Worm (Caenorhabditis elegans) whole organism, L1 larva: ENCODE data around the gene B0496.2.

Experiments
- C16A3.4 ChIP-seq: fragments of 150-350 bp; optimal IDR thresholded peaks from 2 replicates; lab custom pipeline; 2014; ENCODE audit warnings: missing biosample characterization, missing genetic modification characterization
- aha-1 ChIP-seq: fragments of 150-350 bp; optimal IDR thresholded peaks from 2 replicates; lab custom pipeline; 2014; ENCODE audit warnings: missing biosample characterization, missing genetic modification characterization
- alr-1 ChIP-seq: fragments of 200-800 bp; sonication (Bioruptor generic); optimal IDR thresholded peaks from 2 replicates; lab custom pipeline; 2018; ENCODE audit warnings: borderline replicate concordance, mild to moderate bottlenecking, missing genetic modification characterization, missing compliant biosample characterization
- ceh-88 ChIP-seq: fragments of 200-800 bp; sonication (Bioruptor generic); IDR thresholded peaks from 2 replicates; pipeline ENCODE4 v1.3.6; 2022; ENCODE audit warnings: missing genetic modification characterization, missing compliant biosample characterization
- dsc-1 ChIP-seq: sonication (generic microtip); optimal IDR thresholded peaks from 2 replicates; lab custom pipeline; 2016; ENCODE audit warnings: mild to moderate bottlenecking, missing genetic modification characterization, missing compliant biosample characterization
- efl-1 ChIP-seq, 4 experiments: fragments of 150-350 bp; optimal IDR thresholded peaks in 3 of 4; peaks in 1 of 4; 1 replicate in 1 of 4; 2 replicates in 3 of 4; lab custom pipeline; 2014; ENCODE audit warnings: missing biosample characterization in 2 of 4, missing genetic modification characterization in 2 of 4, missing genetic modification reagents in 2 of 4
- efl-3 ChIP-seq: fragments of 200-800 bp; sonication (Bioruptor generic); optimal IDR thresholded peaks from 2 replicates; lab custom pipeline; 2018; ENCODE audit warnings: mild to moderate bottlenecking, missing genetic modification characterization, missing compliant biosample characterization
- egl-27 ChIP-seq, 2 experiments: fragments of 150-350 bp in 1 of 2; sonication (generic microtip); optimal IDR thresholded peaks; 3 replicates each; lab custom pipeline; 2017 to 2018; ENCODE audit warnings: missing biosample characterization in 2 of 2, missing genetic modification characterization in 2 of 2, missing genetic modification reagents in 2 of 2
- elt-2 ChIP-seq: sonication (generic microtip); optimal IDR thresholded peaks from 2 replicates; lab custom pipeline; 2016; ENCODE audit warnings: missing genetic modification characterization, mild to moderate bottlenecking, inconsistent platforms, missing compliant biosample characterization, missing genetic modification reagents
- fkh-10 ChIP-seq: sonication (generic microtip); optimal IDR thresholded peaks from 2 replicates; lab custom pipeline; 2017; ENCODE audit warnings: missing biosample characterization, missing genetic modification reagents, missing genetic modification characterization
- grh-1 ChIP-seq: fragments of 200-800 bp; sonication (Bioruptor generic); IDR thresholded peaks from 2 replicates; pipeline ENCODE4 v1.3.6; 2022; ENCODE audit warnings: missing genetic modification reagents, missing genetic modification characterization, missing compliant biosample characterization
- isw-1 ChIP-seq: fragments of 200-800 bp; sonication (Bioruptor generic); IDR thresholded peaks from 2 replicates; pipeline ENCODE4 v1.3.6; 2022; ENCODE audit warnings: missing genetic modification characterization, missing compliant biosample characterization
- jun-1 ChIP-seq: fragments of 150-350 bp; optimal IDR thresholded peaks from 2 replicates; lab custom pipeline; 2014; ENCODE audit warnings: missing biosample characterization, missing genetic modification reagents, missing genetic modification characterization
- lin-14 ChIP-seq: fragments of 200-800 bp; sonication (Bioruptor generic); optimal IDR thresholded peaks from 2 replicates; lab custom pipeline; 2018; ENCODE audit warnings: mild to moderate bottlenecking, missing genetic modification characterization, moderate library complexity, missing compliant biosample characterization
- lin-35 ChIP-seq, 2 experiments: fragments of 150-350 bp; optimal IDR thresholded peaks; 2 replicates each; lab custom pipeline; 2014; ENCODE audit warnings: missing biosample characterization in 2 of 2, missing genetic modification characterization in 2 of 2, missing genetic modification reagents in 2 of 2
- lir-3 ChIP-seq: sonication (generic microtip); optimal IDR thresholded peaks from 2 replicates; lab custom pipeline; 2016; ENCODE audit warnings: mild to moderate bottlenecking, missing genetic modification characterization, moderate library complexity, missing compliant biosample characterization; ENCODE audit not compliant: poor library complexity
- lsy-2 ChIP-seq, 2 experiments: fragments of 150-350 bp; optimal IDR thresholded peaks; 2 replicates each; lab custom pipeline; 2014; ENCODE audit warnings: missing biosample characterization in 2 of 2, missing genetic modification characterization in 2 of 2
- mab-9 ChIP-seq: fragments of 200-800 bp; sonication (Bioruptor generic); IDR thresholded peaks from 2 replicates; pipeline ENCODE4 v1.3.6; 2022; ENCODE audit warnings: missing genetic modification reagents, missing genetic modification characterization, missing compliant biosample characterization
- mef-2 ChIP-seq: fragments of 150-350 bp; optimal IDR thresholded peaks from 2 replicates; lab custom pipeline; 2014; ENCODE audit warnings: missing biosample characterization, missing genetic modification characterization
- mep-1 ChIP-seq: fragments of 150-350 bp; optimal IDR thresholded peaks from 2 replicates; lab custom pipeline; 2014; ENCODE audit warnings: missing biosample characterization, missing genetic modification characterization
- nhr-19 ChIP-seq: fragments of 200-800 bp; sonication (Bioruptor generic); conservative IDR thresholded peaks from 2 replicates; pipeline ENCODE4 v1.3.6; 2022; ENCODE audit warnings: missing genetic modification characterization, missing compliant biosample characterization
- nhr-20 ChIP-seq: sonication (generic microtip); optimal IDR thresholded peaks from 2 replicates; lab custom pipeline; 2016; ENCODE audit warnings: mild to moderate bottlenecking, missing genetic modification characterization, missing compliant biosample characterization
- nhr-47 ChIP-seq: sonication (generic microtip); optimal IDR thresholded peaks from 2 replicates; lab custom pipeline; 2016; ENCODE audit warnings: mild to moderate bottlenecking, missing genetic modification characterization, moderate library complexity, missing compliant biosample characterization
- nhr-71 ChIP-seq: sonication (generic microtip); optimal IDR thresholded peaks from 2 replicates; lab custom pipeline; 2016; ENCODE audit warnings: mild to moderate bottlenecking, missing genetic modification characterization, moderate library complexity, missing compliant biosample characterization
- nhr-85 ChIP-seq: sonication (generic microtip); peaks from one replicate; lab custom pipeline; 2016; ENCODE audit warnings: missing genetic modification characterization, inconsistent platforms, missing compliant biosample characterization
- pag-3 ChIP-seq: sonication (generic microtip); optimal IDR thresholded peaks from 2 replicates; lab custom pipeline; 2017; ENCODE audit warnings: missing genetic modification characterization, mild to moderate bottlenecking, missing compliant biosample characterization, antibody characterized with exemption, borderline replicate concordance; ENCODE audit not compliant: insufficient read depth
- pax-3 ChIP-seq: fragments of 200-800 bp; sonication (Bioruptor generic); optimal IDR thresholded peaks from 2 replicates; lab custom pipeline; 2018; ENCODE audit warnings: mild to moderate bottlenecking, missing genetic modification characterization, moderate library complexity, missing compliant biosample characterization
- rnt-1 ChIP-seq: sonication (generic microtip); optimal IDR thresholded peaks from 2 replicates; lab custom pipeline; 2016; ENCODE audit warnings: mild to moderate bottlenecking, missing genetic modification characterization, moderate library complexity, missing compliant biosample characterization
- skn-1 ChIP-seq: fragments of 150-350 bp; optimal IDR thresholded peaks from 2 replicates; lab custom pipeline; 2014; ENCODE audit warnings: missing biosample characterization, missing genetic modification characterization
- snpc-4 ChIP-seq: fragments of 150-350 bp; optimal IDR thresholded peaks from 2 replicates; lab custom pipeline; 2014; ENCODE audit warnings: missing biosample characterization, missing genetic modification characterization
- snu-23 ChIP-seq: sonication (generic microtip); optimal IDR thresholded peaks from 2 replicates; lab custom pipeline; 2016; ENCODE audit warnings: missing genetic modification characterization, missing compliant biosample characterization
- unc-30 ChIP-seq: sonication (generic microtip); optimal IDR thresholded peaks from 2 replicates; lab custom pipeline; 2017; ENCODE audit warnings: missing biosample characterization, missing genetic modification characterization
- unc-98 ChIP-seq: fragments of 200-800 bp; sonication (Bioruptor generic); IDR thresholded peaks from 2 replicates; pipeline ENCODE4 v1.3.6; 2022; ENCODE audit warnings: missing genetic modification characterization, missing compliant biosample characterization
- zip-4 ChIP-seq: fragments of 200-800 bp; sonication (Bioruptor generic); optimal IDR thresholded peaks from 2 replicates; lab custom pipeline; 2018; ENCODE audit warnings: mild to moderate bottlenecking, missing genetic modification characterization, moderate library complexity, missing compliant biosample characterization

Gene B0496.2

DNA sequence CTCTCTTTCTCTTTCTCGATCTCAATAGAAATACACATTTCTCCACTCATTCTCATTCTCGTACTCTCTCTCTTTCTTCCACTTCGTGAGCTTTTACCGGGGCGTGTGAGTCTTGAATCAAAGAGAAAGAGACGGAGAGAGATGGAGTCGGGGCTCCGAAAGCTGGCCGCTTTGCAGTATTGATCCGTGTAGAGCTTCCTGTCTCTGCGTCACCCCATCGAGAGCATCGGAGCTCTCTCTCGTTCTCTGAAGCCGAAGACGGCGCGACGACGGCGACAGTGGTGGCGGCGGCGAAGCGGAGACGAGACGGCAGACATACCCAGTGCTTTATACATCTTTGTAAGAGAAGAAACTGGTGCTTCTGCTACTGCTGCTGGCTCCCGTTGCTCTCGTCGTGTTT is 45.6 kb upstream of the B0496.2 start (continued):
- TF ChIP-seq lir-3 (tag; lab: Kevin White, UChicago) = peak; percentile 10
- peak; percentile 4 for TF ChIP-seq snpc-4
- TF ChIP-seq alr-1 = no peak
- TF ChIP-seq jun-1 (tag; lab: Kevin White, UChicago) = peak; percentile 60
- TF ChIP-seq snu-23 (GFP tag; lab: Kevin White, UChicago) = peak; percentile 74
- peak; percentile 64 for TF ChIP-seq nhr-19 (GFP tag; lab: Robert Waterston, UW)
- TF ChIP-seq nhr-71 (tag; lab: Kevin White, UChicago) = peak; percentile 87
- peak; percentile 32 for TF ChIP-seq pax-3 (tag; lab: Kevin White, UChicago)
- peak in 1 of 2 experiments; percentile 19 for TF ChIP-seq egl-27 (tag; optimal IDR thresholded peaks at IDR 0.05; lab: Kevin White, UChicago)
- TF ChIP-seq nhr-47 (tag; lab: Kevin White, UChicago) = peak; percentile 83
- TF ChIP-seq lin-35 (GFP tag; optimal IDR thresholded peaks at IDR 0.05; lab: Kevin White, UChicago) = peak in 1 of 2 experiments; percentile 60
- TF ChIP-seq unc-98 = no peak
- no peak for TF ChIP-seq aha-1 (tag; lab: Kevin White, UChicago)
- TF ChIP-seq zip-4 = peak; percentile 2
- TF ChIP-seq lsy-2 (tag; optimal IDR thresholded peaks at IDR 0.05; lab: Kevin White, UChicago) = peak; percentile 43 to 82

DNA sequence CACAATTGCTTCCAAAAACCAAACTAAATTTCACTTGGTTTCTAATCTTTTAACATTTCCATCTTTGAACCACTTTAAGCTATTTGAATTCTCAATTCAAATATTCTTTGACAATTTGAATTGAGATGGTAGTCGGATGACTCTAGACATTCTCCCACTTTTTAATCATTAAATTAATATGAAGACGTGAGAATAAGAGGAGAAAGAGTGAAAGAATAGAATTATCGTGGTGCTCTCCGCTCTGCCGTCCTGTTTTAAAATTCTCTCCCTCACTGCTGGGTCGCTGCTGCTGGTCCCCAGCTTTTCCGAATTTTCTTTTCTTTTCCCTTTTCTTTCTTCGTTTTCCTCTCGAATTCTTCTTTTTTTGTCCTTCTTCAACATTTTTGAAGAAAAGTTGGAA is 44.2 kb upstream of the B0496.2 start:
- TF ChIP-seq lin-14 (peak; percentile 14), nhr-20 (tag; lab: Kevin White, UChicago) (no peak)

ce11 chrIV:7404934-7405632 is 42.6 kb upstream of the B0496.2 start, which contains the start of the genes C48A7.16 and egl-19:
Gene C48A7.16 (plus strand): TSS chrIV:7405477.
Gene egl-19 (plus strand): TSS chrIV:7405582.
- TF ChIP-seq efl-3 (no peak), mab-9 (no peak), mef-2 (tag; lab: Kevin White, UChicago) (no peak), grh-1 (GFP tag; lab: Robert Waterston, UW) (no peak), mep-1 (tag; lab: Kevin White, UChicago) (no peak), lin-14 (peak; percentile 48), fkh-10 (peak; percentile 28), efl-1 (optimal IDR thresholded peaks at IDR 0.05; lab: Kevin White, UChicago) (no peak), efl-1 (GFP tag; optimal IDR thresholded peaks at IDR 0.05 in 1 of 2; lab: Kevin White, UChicago) (peak in 1 of 2 experiments; percentile 92), isw-1 (no peak), C16A3.4 (tag; lab: Kevin White, UChicago) (no peak), unc-30 (tag; lab: Kevin White, UChicago) (no peak), ceh-88 (GFP tag; lab: Robert Waterston, UW) (no peak), pax-3 (tag; lab: Kevin White, UChicago) (no peak), elt-2 (tag; lab: Kevin White, UChicago) (no peak), aha-1 (tag; lab: Kevin White, UChicago) (no peak), lir-3 (tag; lab: Kevin White, UChicago) (no peak), skn-1 (tag; lab: Kevin White, UChicago) (no peak), nhr-85 (tag; lab: Kevin White, UChicago) (no peak)
- TF ChIP-seq, all 84 proteins: peak for 3

ce11 chrIV:7406690-7407089 is 41.0 kb upstream of the B0496.2 start:
- TF ChIP-seq rnt-1 (tag; lab: Kevin White, UChicago) (no peak), dsc-1 (peak; percentile 11), pag-3 (peak; percentile 31), lin-14 (peak; percentile 64)
